Worm (Caenorhabditis elegans): Measurements from ENCODE around the gene twk-35.

twk-35 gene

DNA sequence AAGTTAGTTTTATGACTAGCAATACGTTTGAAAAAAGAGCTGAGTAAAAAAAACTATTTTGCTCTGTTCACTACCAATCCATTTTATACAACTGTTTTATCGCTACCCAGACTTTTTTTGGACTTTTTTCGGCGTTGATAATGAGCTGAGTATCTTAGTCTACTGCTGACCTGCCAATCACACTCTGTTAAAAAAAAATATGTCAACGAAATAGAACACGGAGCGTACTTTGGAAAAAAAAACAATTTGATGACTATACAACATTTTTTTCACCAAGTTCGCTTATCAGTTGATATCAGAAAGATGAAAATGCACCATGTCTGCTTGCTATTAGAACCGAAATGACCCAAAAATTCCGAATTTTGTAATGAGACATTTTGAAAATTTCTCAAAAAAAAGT lies 47.0 kb downstream of the twk-35 start:
- no peak for TF ChIP-seq unc-62 (GFP tag; optimal IDR thresholded peaks at IDR 0.05)

DNA sequence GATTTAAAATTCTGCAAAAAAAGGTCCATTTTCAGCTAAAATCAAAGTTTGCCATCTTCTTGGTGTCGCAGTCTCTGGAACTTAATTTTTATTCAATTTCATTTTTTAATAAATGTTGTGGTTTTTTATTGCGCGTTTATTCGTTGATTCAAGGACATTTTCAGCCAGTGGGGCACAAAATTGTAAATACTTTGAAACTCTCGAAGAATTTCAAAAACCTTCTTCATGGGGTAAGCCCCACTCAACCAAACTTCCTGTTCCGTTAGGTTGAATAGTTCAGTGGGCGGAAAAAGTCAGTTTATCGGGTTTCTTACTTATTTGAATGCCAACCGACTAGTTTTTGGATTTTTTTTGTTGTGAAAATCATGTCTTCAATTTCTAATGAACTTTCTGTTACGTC lies 47.4 kb downstream of the twk-35 start, which contains the start of gene ttll-9:
Gene ttll-9 (plus strand): TSS at position 301 of the 400 bp plus-strand sequence.
- TF ChIP-seq unc-62 (GFP tag; optimal IDR thresholded peaks at IDR 0.05), result no peak

- no peak for TF ChIP-seq unc-62 (GFP tag; optimal IDR thresholded peaks at IDR 0.05)
Measured at ce11 chrV:20915186-20915585, 52.4 kb downstream of the twk-35 start, which contains the start of gene pbo-5. Gene pbo-5 (plus strand): TSS chrV:20915486.
